Fruit fly (Drosophila melanogaster) whole organism, adult: Measurements from ENCODE around the gene Ndf.

Experiments
- CG11617 ChIP-seq: fragments of 200-800 bp; sonication (Bioruptor generic); optimal IDR thresholded peaks from 2 replicates; lab custom pipeline; 2017; ENCODE audit warnings: mild to moderate bottlenecking, missing biosample characterization, missing genetic modification reagents, missing genetic modification characterization
- CG12768 ChIP-seq: fragments of 200-800 bp; sonication (Bioruptor generic); optimal IDR thresholded peaks from 2 replicates; lab custom pipeline; 2017; ENCODE audit warnings: missing biosample characterization, missing genetic modification characterization, mild to moderate bottlenecking, moderate library complexity, missing genetic modification reagents
- CG14711 ChIP-seq: fragments of 200-800 bp; sonication (Bioruptor generic); optimal IDR thresholded peaks from 2 replicates; lab custom pipeline; 2018; ENCODE audit warnings: missing biosample characterization, mild to moderate bottlenecking, missing genetic modification characterization, moderate library complexity
- CG1620 ChIP-seq: fragments of 200-800 bp; sonication (Bioruptor generic); optimal IDR thresholded peaks from 2 replicates; lab custom pipeline; 2016; ENCODE audit warnings: missing biosample characterization, missing genetic modification characterization
- CG33017 ChIP-seq: fragments of 200-800 bp; sonication (Bioruptor generic); optimal IDR thresholded peaks from 2 replicates; lab custom pipeline; 2018; ENCODE audit warnings: missing biosample characterization, mild to moderate bottlenecking, missing genetic modification characterization, moderate library complexity
- CG5204 ChIP-seq: fragments of 200-800 bp; sonication (Bioruptor generic); optimal IDR thresholded peaks from 2 replicates; lab custom pipeline; 2016; ENCODE audit warnings: missing biosample characterization, missing genetic modification characterization
- CG7045 ChIP-seq: fragments of 200-800 bp; sonication (Bioruptor generic); optimal IDR thresholded peaks from 2 replicates; lab custom pipeline; 2017; ENCODE audit warnings: missing biosample characterization, mild to moderate bottlenecking, missing genetic modification characterization
- CG7101 ChIP-seq: fragments of 200-800 bp; sonication (Bioruptor generic); optimal IDR thresholded peaks from 2 replicates; lab custom pipeline; 2018; ENCODE audit warnings: missing biosample characterization, mild to moderate bottlenecking, missing genetic modification characterization, moderate library complexity
- Clk ChIP-seq: fragments of 200-800 bp; sonication (Bioruptor generic); optimal IDR thresholded peaks from 2 replicates; lab custom pipeline; 2017; ENCODE audit warnings: missing biosample characterization, missing genetic modification characterization
- Crg-1 ChIP-seq: fragments of 200-800 bp; sonication (Bioruptor generic); optimal IDR thresholded peaks from 2 replicates; lab custom pipeline; 2016; ENCODE audit warnings: missing biosample characterization, missing genetic modification characterization
- Hr96 ChIP-seq: fragments of 200-800 bp; sonication (Bioruptor generic); optimal IDR thresholded peaks from 2 replicates; lab custom pipeline; 2016; ENCODE audit warnings: missing biosample characterization, missing genetic modification characterization
- Mnt ChIP-seq: fragments of 200-800 bp; sonication (Bioruptor generic); optimal IDR thresholded peaks from 2 replicates; lab custom pipeline; 2016; ENCODE audit warnings: missing biosample characterization, mild to moderate bottlenecking, missing genetic modification characterization
- bab1 ChIP-seq: fragments of 200-800 bp; sonication (Bioruptor generic); optimal IDR thresholded peaks from 3 replicates; lab custom pipeline; 2019; ENCODE audit warnings: missing biosample characterization, mild to moderate bottlenecking, missing genetic modification characterization, moderate library complexity
- cic ChIP-seq: fragments of 200-800 bp; sonication (Bioruptor generic); optimal IDR thresholded peaks from 2 replicates; lab custom pipeline; 2017; ENCODE audit warnings: missing biosample characterization, mild to moderate bottlenecking, missing genetic modification characterization, moderate library complexity
- cnc ChIP-seq, 2 experiments: fragments of >200 bp; optimal IDR thresholded peaks; 2 replicates each; lab custom pipeline; 2017
- kay ChIP-seq: fragments of 200-800 bp; sonication (Bioruptor generic); peaks from one replicate; lab custom pipeline; 2016; ENCODE audit warnings: missing biosample characterization, missing genetic modification characterization, borderline replicate concordance
- ovo ChIP-seq: fragments of 200-800 bp; sonication (Bioruptor generic); optimal IDR thresholded peaks from 2 replicates; lab custom pipeline; 2016; ENCODE audit warnings: missing biosample characterization, missing genetic modification characterization
- pad ChIP-seq: fragments of 200-800 bp; sonication (Bioruptor generic); optimal IDR thresholded peaks from 3 replicates; lab custom pipeline; 2017; ENCODE audit warnings: missing biosample characterization, missing genetic modification characterization, mild to moderate bottlenecking, moderate library complexity, missing genetic modification reagents
- tj ChIP-seq: fragments of 200-800 bp; sonication (Bioruptor generic); optimal IDR thresholded peaks from 3 replicates; lab custom pipeline; 2017; ENCODE audit warnings: missing biosample characterization, mild to moderate bottlenecking, missing genetic modification characterization, moderate library complexity
- toe ChIP-seq: fragments of 200-800 bp; sonication (Bioruptor generic); optimal IDR thresholded peaks from 2 replicates; lab custom pipeline; 2016; ENCODE audit warnings: missing biosample characterization, missing genetic modification characterization

Ndf gene

dm6 chr2L:9996553-9996952 lies 7.1 kb upstream of the Ndf start:
- TF ChIP-seq cic (GFP tag; lab: Kevin White, UChicago) = no peak
- TF ChIP-seq CG11617 (GFP tag; lab: Kevin White, UChicago) = peak; percentile 14

dm6 chr2L:10002408-10003358 lies 949 bp upstream of the Ndf start, which contains the start of the genes CG31875 and SoYb:
Gene CG31875, minus strand, starts transcription at chr2L:10002736.
Gene SoYb, minus strand, starts transcription at chr2L:10002736.
- TF ChIP-seq tj (GFP tag; lab: Kevin White, UChicago) (peak; percentile 94), CG14711 (peak; percentile 58), toe (GFP tag; lab: Kevin White, UChicago) (no peak), CG33017 (no peak), kay (GFP tag; lab: Kevin White, UChicago) (peak; percentile 5), CG5204 (GFP tag; lab: Kevin White, UChicago) (no peak), bab1 (GFP tag; lab: Kevin White, UChicago) (peak; percentile 64)

- TF ChIP-seq Crg-1 (no peak), CG14711 (no peak), CG7101 (no peak), CG1620 (GFP tag; lab: Kevin White, UChicago) (no peak)
Measured at dm6 chr2L:10004574-10004973, 942 bp downstream of the Ndf start.

dm6 chr2L:10009293-10009695 lies 5.7 kb downstream of the Ndf start, which contains the start of gene Trp1:
Gene Trp1, plus strand, starts transcription at chr2L:10009381.
- TF ChIP-seq CG7045 (GFP tag; lab: Kevin White, UChicago) (no peak), kay (GFP tag; lab: Kevin White, UChicago) (peak; percentile 24), CG11617 (GFP tag; lab: Kevin White, UChicago) (no peak), cic (GFP tag; lab: Kevin White, UChicago) (no peak), CG7101 (peak; percentile 6), Hr96 (GFP tag; lab: Kevin White, UChicago) (peak; percentile 25), Mnt (GFP tag; lab: Kevin White, UChicago) (peak; percentile 20), CG5204 (GFP tag; lab: Kevin White, UChicago) (peak; percentile 18), toe (GFP tag; lab: Kevin White, UChicago) (peak; percentile 19)

dm6 chr2L:10009800-10010658 lies 6.4 kb downstream of the Ndf start:
- TF ChIP-seq Clk (GFP tag; lab: Kevin White, UChicago) (peak; percentile 98), cic (GFP tag; lab: Kevin White, UChicago) (peak; percentile 97), toe (GFP tag; lab: Kevin White, UChicago) (peak; percentile 99), CG7045 (GFP tag; lab: Kevin White, UChicago) (peak; percentile 99), Mnt (GFP tag; lab: Kevin White, UChicago) (peak; percentile 98), CG14711 (peak; percentile 96), cnc (optimal IDR thresholded peaks at IDR 0.05; lab: Kevin White, UChicago) (no peak), CG33017 (peak; percentile 99), bab1 (GFP tag; lab: Kevin White, UChicago) (peak; percentile 99), CG11617 (GFP tag; lab: Kevin White, UChicago) (peak; percentile 97), tj (GFP tag; lab: Kevin White, UChicago) (peak; percentile 80), kay (GFP tag; lab: Kevin White, UChicago) (peak; percentile 97), Crg-1 (peak; percentile 98), CG7101 (peak; percentile 99), Hr96 (GFP tag; lab: Kevin White, UChicago) (peak; percentile 99), CG12768 (peak; percentile 99), CG5204 (GFP tag; lab: Kevin White, UChicago) (peak; percentile 99), pad (GFP tag; lab: Kevin White, UChicago) (peak; percentile 94), CG1620 (GFP tag; lab: Kevin White, UChicago) (peak; percentile 98), ovo (GFP tag; lab: Kevin White, UChicago) (peak; percentile 91)

- no peak for TF ChIP-seq Hr96 (GFP tag; lab: Kevin White, UChicago)
- no peak for TF ChIP-seq cnc (optimal IDR thresholded peaks at IDR 0.05; lab: Kevin White, UChicago)
- no peak for TF ChIP-seq CG1620 (GFP tag; lab: Kevin White, UChicago)
- no peak for TF ChIP-seq ovo (GFP tag; lab: Kevin White, UChicago)
- no peak for TF ChIP-seq Clk (GFP tag; lab: Kevin White, UChicago)
- no peak for TF ChIP-seq CG11617 (GFP tag; lab: Kevin White, UChicago)
- no peak for TF ChIP-seq cic (GFP tag; lab: Kevin White, UChicago)
- TF ChIP-seq CG12768 = no peak
- TF ChIP-seq CG33017 = no peak
- no peak for TF ChIP-seq CG7045 (GFP tag; lab: Kevin White, UChicago)
- no peak for TF ChIP-seq toe (GFP tag; lab: Kevin White, UChicago)
- no peak for TF ChIP-seq CG7101
- no peak for TF ChIP-seq CG5204 (GFP tag; lab: Kevin White, UChicago)
- TF ChIP-seq CG14711 = no peak
- TF ChIP-seq Crg-1 = no peak
- no peak for TF ChIP-seq kay (GFP tag; lab: Kevin White, UChicago)
- TF ChIP-seq Mnt (GFP tag; lab: Kevin White, UChicago) = no peak
Measured at dm6 chr2L:10017363-10017762, 13.7 kb downstream of the Ndf start, which contains the start of gene CG13131. Gene CG13131, minus strand, starts transcription at chr2L:10017463.
